Worm (Caenorhabditis elegans) whole organism, L3 larva: ENCODE measurements around the gene C16A3.2.

ENCODE experiments used
- R02D3.7 ChIP-seq: fragments of 150-350 bp; optimal IDR thresholded peaks from 2 replicates; lab custom pipeline; 2014; ENCODE audit warnings: missing biosample characterization, missing genetic modification characterization
- ZK546.5 ChIP-seq: sonication (generic microtip); optimal IDR thresholded peaks from 2 replicates; lab custom pipeline; 2017; ENCODE audit warnings: missing biosample characterization, missing genetic modification characterization
- aly-2 ChIP-seq: fragments of 150-350 bp; optimal IDR thresholded peaks from 2 replicates; lab custom pipeline; 2014; ENCODE audit warnings: missing biosample characterization, missing genetic modification characterization
- ama-1 ChIP-seq: fragments of 150-350 bp; optimal IDR thresholded peaks from 2 replicates; lab custom pipeline; 2018
- ceh-28 ChIP-seq: fragments of 150-350 bp; optimal IDR thresholded peaks from 2 replicates; lab custom pipeline; 2014; ENCODE audit warnings: missing biosample characterization, missing genetic modification reagents, missing genetic modification characterization
- ceh-9 ChIP-seq: sonication (generic microtip); optimal IDR thresholded peaks from 2 replicates; lab custom pipeline; 2018; ENCODE audit warnings: missing biosample characterization, missing genetic modification characterization
- egl-27 ChIP-seq: sonication (generic microtip); optimal IDR thresholded peaks from 4 replicates; lab custom pipeline; 2017; ENCODE audit warnings: missing biosample characterization, missing genetic modification reagents, missing genetic modification characterization
- elt-1 ChIP-seq: fragments of 150-350 bp; optimal IDR thresholded peaks from 2 replicates; lab custom pipeline; 2014; ENCODE audit warnings: missing biosample characterization, missing genetic modification characterization
- elt-2 ChIP-seq: sonication (generic microtip); optimal IDR thresholded peaks from 2 replicates; lab custom pipeline; 2016; ENCODE audit warnings: missing genetic modification reagents, mild to moderate bottlenecking, missing genetic modification characterization, missing compliant biosample characterization
- elt-3 ChIP-seq, 3 experiments: fragments of 150-350 bp in 1 of 3; sonication (generic microtip) in 2 of 3; optimal IDR thresholded peaks; 2 replicates in 2 of 3; 4 replicates in 1 of 3; lab custom pipeline; 2014 to 2017; ENCODE audit warnings: missing biosample characterization in 3 of 3, missing genetic modification characterization in 3 of 3
- eor-1 ChIP-seq, 2 experiments: fragments of 150-350 bp; optimal IDR thresholded peaks; 2 replicates each; lab custom pipeline; 2014 to 2018; ENCODE audit warnings: missing biosample characterization in 2 of 2, missing genetic modification characterization in 2 of 2
- fos-1 ChIP-seq: fragments of 150-350 bp; optimal IDR thresholded peaks from 2 replicates; lab custom pipeline; 2014; ENCODE audit warnings: missing biosample characterization, missing genetic modification characterization
- hmg-11 ChIP-seq: sonication (generic microtip); optimal IDR thresholded peaks from 2 replicates; lab custom pipeline; 2016; ENCODE audit warnings: missing genetic modification characterization, missing compliant biosample characterization
- jun-1 ChIP-seq: fragments of 150-350 bp; optimal IDR thresholded peaks from 2 replicates; lab custom pipeline; 2014; ENCODE audit warnings: missing biosample characterization, missing genetic modification reagents, missing genetic modification characterization
- lin-15B ChIP-seq: fragments of 150-350 bp; optimal IDR thresholded peaks from 2 replicates; lab custom pipeline; 2014; ENCODE audit warnings: missing biosample characterization, missing genetic modification characterization
- lin-39 ChIP-seq: fragments of 150-350 bp; optimal IDR thresholded peaks from 2 replicates; lab custom pipeline; 2018; ENCODE audit warnings: missing biosample characterization, missing genetic modification reagents, missing genetic modification characterization
- lsy-12 ChIP-seq: sonication (generic microtip); optimal IDR thresholded peaks from 2 replicates; lab custom pipeline; 2016; ENCODE audit warnings: mild to moderate bottlenecking, missing genetic modification characterization, missing compliant biosample characterization
- mdl-1 ChIP-seq: fragments of 150-350 bp; optimal IDR thresholded peaks from 2 replicates; lab custom pipeline; 2014; ENCODE audit warnings: missing biosample characterization, missing genetic modification characterization
- mml-1 ChIP-seq: fragments of 150-350 bp; sonication (generic microtip); optimal IDR thresholded peaks from 3 replicates; lab custom pipeline; 2014; ENCODE audit warnings: missing biosample characterization, missing genetic modification characterization
- nfya-1 ChIP-seq: sonication (generic microtip); optimal IDR thresholded peaks from 2 replicates; lab custom pipeline; 2017; ENCODE audit warnings: missing genetic modification characterization, mild to moderate bottlenecking, missing compliant biosample characterization, antibody characterized with exemption, moderate library complexity; ENCODE audit not compliant: insufficient read depth
- nhr-12 ChIP-seq: fragments of 150-350 bp; optimal IDR thresholded peaks from 2 replicates; lab custom pipeline; 2014; ENCODE audit warnings: missing biosample characterization, missing genetic modification characterization
- nhr-23 ChIP-seq: fragments of 150-350 bp; optimal IDR thresholded peaks from 2 replicates; lab custom pipeline; 2014; ENCODE audit warnings: missing biosample characterization, missing genetic modification reagents, missing genetic modification characterization
- nhr-237 ChIP-seq: fragments of 150-350 bp; optimal IDR thresholded peaks from 2 replicates; lab custom pipeline; 2014; ENCODE audit warnings: missing biosample characterization, missing genetic modification characterization
- nhr-25 ChIP-seq: sonication (generic microtip); optimal IDR thresholded peaks from 2 replicates; lab custom pipeline; 2017; ENCODE audit warnings: missing biosample characterization, missing genetic modification characterization
- nhr-28 ChIP-seq: fragments of 150-350 bp; optimal IDR thresholded peaks from 2 replicates; lab custom pipeline; 2014; ENCODE audit warnings: missing biosample characterization, missing genetic modification characterization
- nhr-43 ChIP-seq: sonication (generic microtip); optimal IDR thresholded peaks from 2 replicates; lab custom pipeline; 2016; ENCODE audit warnings: mild to moderate bottlenecking, missing genetic modification characterization, missing compliant biosample characterization; ENCODE audit not compliant: poor library complexity, severe bottlenecking
- nhr-77 ChIP-seq: fragments of 150-350 bp; optimal IDR thresholded peaks from 2 replicates; lab custom pipeline; 2014; ENCODE audit warnings: missing biosample characterization, missing genetic modification characterization
- pha-4 ChIP-seq: fragments of 150-350 bp; optimal IDR thresholded peaks from 2 replicates; lab custom pipeline; 2014; ENCODE audit warnings: missing biosample characterization, missing genetic modification reagents, missing genetic modification characterization
- pqm-1 ChIP-seq: fragments of 150-350 bp; optimal IDR thresholded peaks from 2 replicates; lab custom pipeline; 2017; ENCODE audit warnings: missing biosample characterization, missing genetic modification characterization, inconsistent platforms
- snpc-4 ChIP-seq: fragments of 150-350 bp; optimal IDR thresholded peaks from 2 replicates; lab custom pipeline; 2014; ENCODE audit warnings: missing biosample characterization, missing genetic modification characterization
- tbx-2 ChIP-seq: sonication (generic microtip); optimal IDR thresholded peaks from 2 replicates; lab custom pipeline; 2016; ENCODE audit warnings: mild to moderate bottlenecking, missing genetic modification characterization, missing compliant biosample characterization
- unc-39 ChIP-seq: sonication (generic microtip); optimal IDR thresholded peaks from 4 replicates; lab custom pipeline; 2017; ENCODE audit warnings: missing biosample characterization, missing genetic modification characterization
- unc-62 ChIP-seq: fragments of 150-350 bp; sonication (generic microtip); optimal IDR thresholded peaks from 4 replicates; lab custom pipeline; 2014; ENCODE audit warnings: missing biosample characterization, missing genetic modification reagents, missing genetic modification characterization
- zag-1 ChIP-seq: fragments of 150-350 bp; optimal IDR thresholded peaks from 2 replicates; lab custom pipeline; 2014; ENCODE audit warnings: missing biosample characterization, missing genetic modification characterization
- ztf-11 ChIP-seq: fragments of 150-350 bp; optimal IDR thresholded peaks from 2 replicates; lab custom pipeline; 2014; ENCODE audit warnings: missing biosample characterization, missing genetic modification characterization

Gene C16A3.2

ce11 chrIII:6361560-6361959 is 28.1 kb upstream of the C16A3.2 start (continued):
- no peak for TF ChIP-seq ceh-9 (tag; lab: Kevin White, UChicago)
- no peak for TF ChIP-seq zag-1
- TF ChIP-seq nhr-28 (tag; lab: Kevin White, UChicago): no peak
- no peak for TF ChIP-seq lin-39 (tag; lab: Kevin White, UChicago)
- no peak for TF ChIP-seq fos-1
- no peak for TF ChIP-seq nfya-1 (tag; lab: Kevin White, UChicago)
- TF ChIP-seq ZK546.5 (tag; lab: Kevin White, UChicago): no peak
- TF ChIP-seq aly-2 (tag; lab: Kevin White, UChicago): no peak
- no peak for TF ChIP-seq tbx-2 (tag; lab: Kevin White, UChicago)
- TF ChIP-seq elt-2 (tag; lab: Kevin White, UChicago): peak; percentile 97
- no peak for TF ChIP-seq nhr-12 (tag; lab: Kevin White, UChicago)
- no peak for TF ChIP-seq snpc-4 (tag; lab: Kevin White, UChicago)
- TF ChIP-seq nhr-43: no peak
- no peak for TF ChIP-seq nhr-237 (tag; lab: Kevin White, UChicago)
- no peak for TF ChIP-seq unc-39 (tag; lab: Kevin White, UChicago)
- TF ChIP-seq elt-3 (tag; optimal IDR thresholded peaks at IDR 0.05; lab: Kevin White, UChicago): no peak
- TF ChIP-seq, all 47 proteins: peak for 5

DNA sequence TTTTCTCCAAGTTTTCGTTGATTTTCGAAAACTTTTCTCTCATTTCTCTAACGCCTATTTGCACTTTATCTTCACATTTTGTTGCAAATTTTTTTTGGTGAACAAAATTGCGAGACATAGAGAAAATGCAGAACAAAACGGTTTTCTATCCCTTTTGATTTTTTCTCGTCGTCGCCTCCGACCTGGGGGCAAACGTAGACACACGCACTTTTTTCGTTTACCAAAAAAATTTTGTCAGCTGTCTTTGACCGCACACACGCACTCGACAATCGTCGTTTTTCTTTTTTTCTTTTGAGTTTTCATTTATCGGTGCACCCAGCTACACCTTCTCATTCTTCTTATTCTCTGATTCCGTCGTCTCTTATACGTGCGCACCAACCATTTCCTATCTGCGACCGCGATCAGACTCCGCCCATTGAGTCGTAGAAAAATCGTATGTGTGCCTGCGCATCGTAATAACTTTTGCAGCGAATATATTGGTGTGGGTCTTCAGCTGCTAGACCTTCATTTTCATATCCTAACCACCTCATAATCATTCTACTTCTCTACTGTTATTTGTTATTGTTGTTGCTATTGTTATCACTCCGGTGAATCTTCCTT is 27.2 kb upstream of the C16A3.2 start:
- TF ChIP-seq mml-1 (tag; lab: Kevin White, UChicago): no peak
- peak; percentile 51 for TF ChIP-seq nhr-25 (tag; lab: Kevin White, UChicago)
- no peak for TF ChIP-seq nhr-28 (tag; lab: Kevin White, UChicago)
- peak; percentile 31 for TF ChIP-seq ama-1 (lab: Kevin White, UChicago)
- TF ChIP-seq aly-2 (tag; lab: Kevin White, UChicago): no peak
- no peak for TF ChIP-seq nhr-12 (tag; lab: Kevin White, UChicago)
- TF ChIP-seq nfya-1 (tag; lab: Kevin White, UChicago): peak; percentile 33
- TF ChIP-seq pha-4 (tag; lab: Kevin White, UChicago): peak; percentile 37
- TF ChIP-seq lin-15B (tag; lab: Kevin White, UChicago): no peak
- peak; percentile 56 for TF ChIP-seq elt-1 (tag; lab: Kevin White, UChicago)
- peak; percentile 71 for TF ChIP-seq nhr-43
- TF ChIP-seq unc-62 (GFP tag; lab: Kevin White, UChicago): no peak
- peak; percentile 56 for TF ChIP-seq nhr-23
- TF ChIP-seq egl-27 (tag; lab: Kevin White, UChicago): no peak
- TF ChIP-seq fos-1: peak; percentile 7
- no peak for TF ChIP-seq eor-1 (tag; optimal IDR thresholded peaks at IDR 0.05; lab: Kevin White, UChicago)
- TF ChIP-seq jun-1: peak; percentile 40

DNA sequence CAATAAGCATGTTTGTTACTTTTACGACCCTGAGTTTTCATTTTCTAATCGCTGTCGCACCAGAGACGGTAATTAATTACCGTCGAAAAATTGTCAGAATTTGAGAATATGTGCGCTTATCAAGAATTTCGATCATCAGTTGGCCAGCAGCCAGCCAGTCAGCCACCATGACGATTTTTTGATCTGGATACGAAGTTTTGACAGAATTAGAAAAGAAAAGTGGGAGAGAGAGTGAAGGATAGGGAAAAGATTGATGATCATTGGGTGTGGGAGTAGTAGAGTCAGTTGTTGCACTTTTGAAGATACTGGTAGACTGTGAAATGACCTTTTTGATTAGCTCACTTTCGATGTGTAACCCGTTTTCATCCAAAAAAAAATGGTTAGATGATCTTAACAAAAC is 25.2 kb upstream of the C16A3.2 start:
- no peak for TF ChIP-seq ceh-28 (tag; lab: Kevin White, UChicago)
- TF ChIP-seq pha-4 (tag; lab: Kevin White, UChicago): no peak
- no peak for TF ChIP-seq nhr-43
- TF ChIP-seq ZK546.5 (tag; lab: Kevin White, UChicago): no peak
- TF ChIP-seq elt-1 (tag; lab: Kevin White, UChicago): peak; percentile 72
- TF ChIP-seq nhr-25 (tag; lab: Kevin White, UChicago): peak; percentile 74
- no peak for TF ChIP-seq hmg-11
- no peak for TF ChIP-seq mdl-1 (tag; lab: Kevin White, UChicago)
- TF ChIP-seq pqm-1 (tag; lab: Kevin White, UChicago): no peak
- peak; percentile 5 for TF ChIP-seq lin-15B (tag; lab: Kevin White, UChicago)
- TF ChIP-seq mml-1 (tag; lab: Kevin White, UChicago): no peak
- no peak for TF ChIP-seq ztf-11
- no peak for TF ChIP-seq fos-1
- TF ChIP-seq zag-1: no peak
- no peak for TF ChIP-seq jun-1
- peak; percentile 19 for TF ChIP-seq nfya-1 (tag; lab: Kevin White, UChicago)
- peak; percentile 32 for TF ChIP-seq nhr-23
- TF ChIP-seq lsy-12 (tag; lab: Kevin White, UChicago): no peak
- no peak for TF ChIP-seq elt-3 (tag; optimal IDR thresholded peaks at IDR 0.05; lab: Kevin White, UChicago)
- TF ChIP-seq unc-62 (GFP tag; lab: Kevin White, UChicago): peak; percentile 76
- no peak for TF ChIP-seq nhr-77 (tag; lab: Kevin White, UChicago)
- TF ChIP-seq elt-2 (tag; lab: Kevin White, UChicago): no peak
- no peak for TF ChIP-seq tbx-2 (tag; lab: Kevin White, UChicago)
- TF ChIP-seq R02D3.7 (tag; lab: Kevin White, UChicago): no peak
- TF ChIP-seq nhr-28 (tag; lab: Kevin White, UChicago): no peak
- TF ChIP-seq lin-39 (tag; lab: Kevin White, UChicago): peak; percentile 88
